Fruit fly (Drosophila melanogaster): ENCODE data around the gene CG8369.

Gene CG8369

dm6 chr3R:8798332-8798731 lies 23.5 kb upstream of the CG8369 start:
- TF ChIP-seq insv (optimal IDR thresholded peaks at IDR 0.05), result no peak
- no peak for TF ChIP-seq Sin3A (optimal IDR thresholded peaks at IDR 0.05)
- TF ChIP-seq h (optimal IDR thresholded peaks at IDR 0.05), result no peak

- TF ChIP-seq psq (optimal IDR thresholded peaks at IDR 0.05), result no peak
- no peak for TF ChIP-seq Sin3A (optimal IDR thresholded peaks at IDR 0.05)
- no peak for TF ChIP-seq h (optimal IDR thresholded peaks at IDR 0.05)
- no peak for TF ChIP-seq ttk (optimal IDR thresholded peaks at IDR 0.05)
- TF ChIP-seq Myc (optimal IDR thresholded peaks at IDR 0.05), result no peak
- TF ChIP-seq insv (optimal IDR thresholded peaks at IDR 0.05), result no peak
These were observed 21.9 kb upstream of the CG8369 start for dm6 chr3R:8799866-8800265.

- TF ChIP-seq Sin3A (optimal IDR thresholded peaks at IDR 0.05), result no peak
- TF ChIP-seq Myc (optimal IDR thresholded peaks at IDR 0.05), result no peak
These were observed 20.6 kb upstream of the CG8369 start, which contains the start of the genes Pif1A, Pif1B and CCT7 for dm6 chr3R:8801126-8801762. Gene Pif1A, minus strand, starts transcription at chr3R:8801176. Gene Pif1B, minus strand, starts transcription at chr3R:8801176. Gene CCT7, plus strand, starts transcription at chr3R:8801564.

dm6 chr3R:8805388-8805852 lies 16.4 kb upstream of the CG8369 start, which contains the start of gene CG9839:
Gene CG9839, minus strand, starts transcription at chr3R:8805802.
- no peak for TF ChIP-seq Myc (optimal IDR thresholded peaks at IDR 0.05)
- TF ChIP-seq h (optimal IDR thresholded peaks at IDR 0.05), result no peak
- TF ChIP-seq Sin3A (optimal IDR thresholded peaks at IDR 0.05), result no peak
- no peak for TF ChIP-seq psq (optimal IDR thresholded peaks at IDR 0.05)
- TF ChIP-seq insv (optimal IDR thresholded peaks at IDR 0.05), result no peak

- TF ChIP-seq Sin3A (optimal IDR thresholded peaks at IDR 0.05), result no peak
- no peak for TF ChIP-seq h (optimal IDR thresholded peaks at IDR 0.05)
- no peak for TF ChIP-seq Myc (optimal IDR thresholded peaks at IDR 0.05)
- no peak for TF ChIP-seq insv (optimal IDR thresholded peaks at IDR 0.05)
- no peak for TF ChIP-seq ttk (optimal IDR thresholded peaks at IDR 0.05)
- no peak for TF ChIP-seq psq (optimal IDR thresholded peaks at IDR 0.05)
These were observed 15.7 kb upstream of the CG8369 start, which contains the start of gene hng2 for dm6 chr3R:8806104-8806503. Gene hng2, plus strand, starts transcription at chr3R:8806322.

dm6 chr3R:8806638-8807037 lies 15.2 kb upstream of the CG8369 start:
- no peak for TF ChIP-seq insv (optimal IDR thresholded peaks at IDR 0.05)
- no peak for TF ChIP-seq Myc (optimal IDR thresholded peaks at IDR 0.05)

dm6 chr3R:8807048-8807447 lies 14.8 kb upstream of the CG8369 start:
- no peak for TF ChIP-seq psq (optimal IDR thresholded peaks at IDR 0.05)
- TF ChIP-seq ttk (optimal IDR thresholded peaks at IDR 0.05), result no peak
- no peak for TF ChIP-seq insv (optimal IDR thresholded peaks at IDR 0.05)
- TF ChIP-seq h (optimal IDR thresholded peaks at IDR 0.05), result no peak
- TF ChIP-seq Myc (optimal IDR thresholded peaks at IDR 0.05), result no peak
- no peak for TF ChIP-seq Sin3A (optimal IDR thresholded peaks at IDR 0.05)

- TF ChIP-seq Sin3A (optimal IDR thresholded peaks at IDR 0.05) (no peak), h (optimal IDR thresholded peaks at IDR 0.05) (no peak), ttk (optimal IDR thresholded peaks at IDR 0.05) (no peak), Myc (optimal IDR thresholded peaks at IDR 0.05) (no peak), insv (optimal IDR thresholded peaks at IDR 0.05) (no peak), psq (optimal IDR thresholded peaks at IDR 0.05) (no peak)
These were observed 13.8 kb upstream of the CG8369 start for dm6 chr3R:8807831-8808517.

- TF ChIP-seq h (optimal IDR thresholded peaks at IDR 0.05) (no peak), insv (optimal IDR thresholded peaks at IDR 0.05) (no peak), Myc (optimal IDR thresholded peaks at IDR 0.05) (no peak), ttk (optimal IDR thresholded peaks at IDR 0.05) (no peak), psq (optimal IDR thresholded peaks at IDR 0.05) (no peak), Sin3A (optimal IDR thresholded peaks at IDR 0.05) (no peak)
These were observed 13.3 kb upstream of the CG8369 start for dm6 chr3R:8808518-8808921.

- TF ChIP-seq ttk (optimal IDR thresholded peaks at IDR 0.05) (no peak), h (optimal IDR thresholded peaks at IDR 0.05) (no peak), psq (optimal IDR thresholded peaks at IDR 0.05) (no peak), insv (optimal IDR thresholded peaks at IDR 0.05) (no peak), Myc (optimal IDR thresholded peaks at IDR 0.05) (no peak), Sin3A (optimal IDR thresholded peaks at IDR 0.05) (no peak)
These were observed 12.1 kb upstream of the CG8369 start for dm6 chr3R:8809712-8810111.

- TF ChIP-seq insv (optimal IDR thresholded peaks at IDR 0.05), result no peak
These were observed 11.2 kb upstream of the CG8369 start for dm6 chr3R:8810397-8811184.

dm6 chr3R:8811323-8811936 lies 10.4 kb upstream of the CG8369 start:
- TF ChIP-seq h (optimal IDR thresholded peaks at IDR 0.05) (no peak), psq (optimal IDR thresholded peaks at IDR 0.05) (no peak), ttk (optimal IDR thresholded peaks at IDR 0.05) (no peak), Sin3A (optimal IDR thresholded peaks at IDR 0.05) (no peak), insv (optimal IDR thresholded peaks at IDR 0.05) (no peak), Myc (optimal IDR thresholded peaks at IDR 0.05) (no peak)

Data from Kc167 (cell line).